Worm (Caenorhabditis elegans): ENCODE data around the gene col-101.

Gene col-101

ce11 chrIV:372146-372789, 45.4 kb upstream of the col-101 start (continued):
- TF ChIP-seq sptf-1 (tag; optimal IDR thresholded peaks at IDR 0.05): no peak
- TF ChIP-seq mep-1 (tag; optimal IDR thresholded peaks at IDR 0.05): no peak
- no peak for TF ChIP-seq C34B4.2 (tag; optimal IDR thresholded peaks at IDR 0.05)
- TF ChIP-seq unc-86 (tag; optimal IDR thresholded peaks at IDR 0.05): peak; percentile 17
- TF ChIP-seq ceh-90 (tag; optimal IDR thresholded peaks at IDR 0.05): no peak
- peak; percentile 14 for TF ChIP-seq nhr-47 (tag; optimal IDR thresholded peaks at IDR 0.05)
- peak; percentile 26 for TF ChIP-seq isw-1 (GFP tag; IDR thresholded peaks at IDR 0.05)
- no peak for TF ChIP-seq hlh-4 (tag; optimal IDR thresholded peaks at IDR 0.05)
- TF ChIP-seq nhr-19 (GFP tag; conservative IDR thresholded peaks at IDR 0.05): no peak
- no peak for TF ChIP-seq ceh-63 (GFP tag; optimal IDR thresholded peaks at IDR 0.05)
- TF ChIP-seq mdl-1 (tag; optimal IDR thresholded peaks at IDR 0.05): no peak
- peak in 1 of 3 experiments; percentile 25 for TF ChIP-seq dpl-1 (GFP tag; optimal IDR thresholded peaks at IDR 0.05)
- no peak for TF ChIP-seq unc-130 (tag; optimal IDR thresholded peaks at IDR 0.05)
- no peak for TF ChIP-seq pax-3 (tag; optimal IDR thresholded peaks at IDR 0.05)
- no peak for TF ChIP-seq egl-13 (tag; optimal IDR thresholded peaks at IDR 0.05)
- TF ChIP-seq nhr-71 (tag; optimal IDR thresholded peaks at IDR 0.05): no peak
- no peak for TF ChIP-seq nhr-84 (tag; optimal IDR thresholded peaks at IDR 0.05)
- no peak for TF ChIP-seq elt-3 (tag; optimal IDR thresholded peaks at IDR 0.05)
- TF ChIP-seq nhr-11 (tag; optimal IDR thresholded peaks at IDR 0.05): no peak
- peak; percentile 45 to 48 for TF ChIP-seq efl-1 (optimal IDR thresholded peaks at IDR 0.05)
- peak in 1 of 2 experiments; percentile 12 for TF ChIP-seq efl-1 (GFP tag; optimal IDR thresholded peaks at IDR 0.05 in 1 of 2)
- no peak for TF ChIP-seq tlp-1 (tag; optimal IDR thresholded peaks at IDR 0.05)
- peak in 1 of 2 experiments; percentile 9 for TF ChIP-seq lsy-2 (tag; optimal IDR thresholded peaks at IDR 0.05)
- TF ChIP-seq nhr-28 (tag; optimal IDR thresholded peaks at IDR 0.05): no peak
- no peak for TF ChIP-seq unc-62 (GFP tag; optimal IDR thresholded peaks at IDR 0.05)
- no peak for TF ChIP-seq skn-1 (tag; optimal IDR thresholded peaks at IDR 0.05)
- no peak for TF ChIP-seq dsc-1 (tag; optimal IDR thresholded peaks at IDR 0.05)
- TF ChIP-seq nhr-20 (tag; optimal IDR thresholded peaks at IDR 0.05): no peak
- TF ChIP-seq lin-35 (GFP tag; optimal IDR thresholded peaks at IDR 0.05): no peak
- TF ChIP-seq nhr-77 (tag; optimal IDR thresholded peaks at IDR 0.05): no peak
- TF ChIP-seq lir-3 (tag; optimal IDR thresholded peaks at IDR 0.05; ENCODE audit: poor library complexity): no peak
- no peak for TF ChIP-seq lin-39 (tag; optimal IDR thresholded peaks at IDR 0.05)
- TF ChIP-seq blmp-1 (tag; optimal IDR thresholded peaks at IDR 0.05): no peak
- no peak for TF ChIP-seq ztf-4 (tag; optimal IDR thresholded peaks at IDR 0.05)
- no peak for TF ChIP-seq alr-1 (tag; optimal IDR thresholded peaks at IDR 0.05; ENCODE audit: borderline replicate concordance)
- TF ChIP-seq Y116A8C.19 (tag; optimal IDR thresholded peaks at IDR 0.05; ENCODE audit: borderline replicate concordance): no peak
- peak; percentile 27 for TF ChIP-seq nhr-85 (tag)
- no peak for TF ChIP-seq ztf-11 (tag; optimal IDR thresholded peaks at IDR 0.05)
- TF ChIP-seq elt-2 (tag; optimal IDR thresholded peaks at IDR 0.05): no peak
- TF ChIP-seq vab-15 (tag; optimal IDR thresholded peaks at IDR 0.05): no peak
- no peak for TF ChIP-seq zip-4 (GFP tag; optimal IDR thresholded peaks at IDR 0.05)
- TF ChIP-seq lin-13 (GFP tag; optimal IDR thresholded peaks at IDR 0.05): no peak
- no peak for TF ChIP-seq grh-1 (GFP tag; IDR thresholded peaks at IDR 0.05)
- no peak for TF ChIP-seq mab-9 (GFP tag; IDR thresholded peaks at IDR 0.05)
- TF ChIP-seq ceh-88 (GFP tag; IDR thresholded peaks at IDR 0.05): no peak
- no peak for TF ChIP-seq fkh-10 (GFP tag; optimal IDR thresholded peaks at IDR 0.05)
- no peak for TF ChIP-seq ces-1 (GFP tag; optimal IDR thresholded peaks at IDR 0.05)
- no peak for TF ChIP-seq mef-2 (tag; optimal IDR thresholded peaks at IDR 0.05)
- no peak for TF ChIP-seq unc-98 (GFP tag; IDR thresholded peaks at IDR 0.05)
- peak; percentile 21 to 68 (median 24) for TF ChIP-seq ceh-82 (tag; optimal IDR thresholded peaks at IDR 0.05)
- TF ChIP-seq egl-27 (tag; optimal IDR thresholded peaks at IDR 0.05): no peak
- no peak for TF ChIP-seq unc-30 (tag; optimal IDR thresholded peaks at IDR 0.05)
- TF ChIP-seq hpl-2 (GFP tag; optimal IDR thresholded peaks at IDR 0.05): no peak

Data from whole organism, L1 larva.